Fruit fly (Drosophila melanogaster) whole organism, embryonic: ENCODE data around the gene Acp29AB.

Source experiments
- Asciz ChIP-seq: fragments of 200-800 bp; sonication (Bioruptor generic); optimal IDR thresholded peaks from 2 replicates; lab custom pipeline; 2017; ENCODE audit warnings: missing biosample characterization, mild to moderate bottlenecking, missing genetic modification characterization, missing genetic modification reagents
- CG10147 ChIP-seq: fragments of 200-800 bp; sonication (Bioruptor generic); optimal IDR thresholded peaks from 2 replicates; lab custom pipeline; 2019; ENCODE audit warnings: missing biosample characterization, mild to moderate bottlenecking, missing genetic modification characterization, moderate library complexity
- CG1024 ChIP-seq: fragments of 200-800 bp; sonication (Bioruptor generic); IDR thresholded peaks from 2 replicates; pipeline ENCODE4 v1.3.6; 2022; ENCODE audit warnings: missing biosample characterization, missing genetic modification characterization
- CG10543 ChIP-seq: fragments of 200-800 bp; sonication (Bioruptor generic); optimal IDR thresholded peaks from 3 replicates; lab custom pipeline; 2017; ENCODE audit warnings: missing biosample characterization, mild to moderate bottlenecking, missing genetic modification characterization, moderate library complexity
- CG11085 ChIP-seq: fragments of 200-800 bp; sonication (Bioruptor generic); IDR thresholded peaks from 2 replicates; pipeline ENCODE4 v1.3.6; 2022; ENCODE audit warnings: missing biosample characterization, missing genetic modification characterization
- CG11504 ChIP-seq: fragments of 200-800 bp; sonication (Bioruptor generic); optimal IDR thresholded peaks from 3 replicates; lab custom pipeline; 2019; ENCODE audit warnings: missing biosample characterization, mild to moderate bottlenecking, missing genetic modification characterization, moderate library complexity
- CG11695 ChIP-seq: fragments of 200-800 bp; sonication (Bioruptor generic); IDR thresholded peaks from 3 replicates; pipeline ENCODE4 v1.3.6; 2022; ENCODE audit warnings: missing biosample characterization, missing genetic modification characterization
- CG13296 ChIP-seq: fragments of 200-800 bp; sonication (Bioruptor generic); optimal IDR thresholded peaks from 3 replicates; lab custom pipeline; 2018; ENCODE audit warnings: missing biosample characterization, mild to moderate bottlenecking, missing genetic modification characterization
- CG13775 ChIP-seq: fragments of 200-800 bp; sonication (Bioruptor generic); optimal IDR thresholded peaks from 3 replicates; lab custom pipeline; 2017; ENCODE audit warnings: missing biosample characterization, mild to moderate bottlenecking, missing genetic modification characterization
- CG14965 ChIP-seq: fragments of 200-800 bp; sonication (Bioruptor generic); optimal IDR thresholded peaks from 2 replicates; lab custom pipeline; 2016; ENCODE audit warnings: missing biosample characterization, missing genetic modification characterization, borderline replicate concordance
- CG15696 ChIP-seq: fragments of 200-800 bp; sonication (Bioruptor generic); optimal IDR thresholded peaks from 2 replicates; lab custom pipeline; 2019; ENCODE audit warnings: missing biosample characterization, mild to moderate bottlenecking, missing genetic modification characterization, moderate library complexity
- CG17612 ChIP-seq: fragments of 200-800 bp; sonication (Bioruptor generic); IDR thresholded peaks from 2 replicates; pipeline ENCODE4 v1.3.6; 2022; ENCODE audit warnings: missing biosample characterization, missing genetic modification characterization
- CG18764 ChIP-seq: fragments of 200-800 bp; sonication (Bioruptor generic); optimal IDR thresholded peaks from 3 replicates; lab custom pipeline; 2016; ENCODE audit warnings: missing biosample characterization, missing genetic modification characterization
- CG30020 ChIP-seq: fragments of 200-800 bp; optimal IDR thresholded peaks from 2 replicates; lab custom pipeline; 2019; ENCODE audit warnings: missing biosample characterization, mild to moderate bottlenecking, missing genetic modification characterization, moderate library complexity
- CG31441 ChIP-seq: fragments of 200-800 bp; sonication (Bioruptor generic); IDR thresholded peaks from 2 replicates; pipeline ENCODE4 v1.3.6; 2022; ENCODE audit warnings: missing biosample characterization, missing genetic modification characterization
- CG34224 ChIP-seq: fragments of 200-800 bp; sonication (Bioruptor generic); IDR thresholded peaks from 3 replicates; pipeline ENCODE4 v1.3.6; 2022; ENCODE audit warnings: missing biosample characterization, missing genetic modification characterization; ENCODE audit not compliant: partially characterized antibody
- CG4617 ChIP-seq: fragments of 200-800 bp; sonication (Bioruptor generic); optimal IDR thresholded peaks from 3 replicates; lab custom pipeline; 2016; ENCODE audit warnings: missing biosample characterization, missing genetic modification characterization, borderline replicate concordance
- CG6683 ChIP-seq: fragments of 200-800 bp; sonication (Bioruptor generic); optimal IDR thresholded peaks from 2 replicates; lab custom pipeline; 2017; ENCODE audit warnings: missing biosample characterization, mild to moderate bottlenecking, missing genetic modification characterization, missing genetic modification reagents
- CG7928 ChIP-seq: fragments of 200-800 bp; sonication (Bioruptor generic); optimal IDR thresholded peaks from 2 replicates; lab custom pipeline; 2017; ENCODE audit warnings: missing biosample characterization, mild to moderate bottlenecking, missing genetic modification characterization
- Chrac-16 ChIP-seq: fragments of 200-800 bp; sonication (Bioruptor generic); optimal IDR thresholded peaks from 3 replicates; lab custom pipeline; 2016; ENCODE audit warnings: missing biosample characterization, missing genetic modification characterization
- CkIIα-i1 ChIP-seq: fragments of 200-800 bp; sonication (Bioruptor generic); IDR thresholded peaks from 2 replicates; pipeline ENCODE4 v1.3.6; 2022; ENCODE audit warnings: missing biosample characterization, missing genetic modification characterization
- Dbx ChIP-seq: fragments of 200-800 bp; sonication (Bioruptor generic); IDR thresholded peaks from 3 replicates; pipeline ENCODE4 v1.3.6; 2022; ENCODE audit warnings: missing biosample characterization, missing genetic modification characterization
- Dref ChIP-seq: fragments of 200-800 bp; sonication (Bioruptor generic); IDR thresholded peaks from 2 replicates; pipeline ENCODE4 v1.3.6; 2022; ENCODE audit warnings: missing biosample characterization, missing genetic modification characterization
- Hr51 ChIP-seq, 2 experiments: fragments of 200-800 bp; sonication (Bioruptor generic); optimal IDR thresholded peaks; 2 replicates in 1 of 2; 3 replicates in 1 of 2; lab custom pipeline; 2016 to 2018; ENCODE audit warnings: missing biosample characterization in 2 of 2, missing genetic modification characterization in 2 of 2, mild to moderate bottlenecking in 1 of 2, moderate library complexity in 1 of 2
- MTF-1 ChIP-seq: fragments of 200-800 bp; sonication (Bioruptor generic); optimal IDR thresholded peaks from 2 replicates; lab custom pipeline; 2018; ENCODE audit warnings: missing biosample characterization, mild to moderate bottlenecking, missing genetic modification characterization, borderline replicate concordance
- Max ChIP-seq: fragments of 200-800 bp; sonication (Bioruptor generic); optimal IDR thresholded peaks from 2 replicates; lab custom pipeline; 2016; ENCODE audit warnings: missing biosample characterization, mild to moderate bottlenecking, missing genetic modification characterization
- Poxn ChIP-seq: fragments of 200-800 bp; sonication (Bioruptor generic); IDR thresholded peaks from 2 replicates; pipeline ENCODE4 v1.3.6; 2022; ENCODE audit warnings: missing biosample characterization, missing genetic modification characterization
- Xrp1 ChIP-seq: fragments of 200-800 bp; sonication (Bioruptor generic); IDR thresholded peaks from 2 replicates; pipeline ENCODE4 v1.3.6; 2022; ENCODE audit warnings: missing biosample characterization, missing genetic modification characterization
- YL-1 ChIP-seq: fragments of 200-800 bp; sonication (Bioruptor generic); optimal IDR thresholded peaks from 3 replicates; lab custom pipeline; 2017; ENCODE audit warnings: missing biosample characterization, mild to moderate bottlenecking, missing genetic modification characterization
- ab ChIP-seq: fragments of 200-800 bp; sonication (Bioruptor generic); optimal IDR thresholded peaks from 2 replicates; lab custom pipeline; 2016; ENCODE audit warnings: missing biosample characterization, missing genetic modification characterization
- chm ChIP-seq: fragments of 200-800 bp; sonication (Bioruptor generic); IDR thresholded peaks from 2 replicates; pipeline ENCODE4 v1.3.6; 2022; ENCODE audit warnings: missing biosample characterization, missing genetic modification characterization
- corto ChIP-seq: fragments of 200-800 bp; sonication (Bioruptor generic); optimal IDR thresholded peaks from 2 replicates; lab custom pipeline; 2016; ENCODE audit warnings: missing biosample characterization, mild to moderate bottlenecking, missing genetic modification characterization, moderate library complexity
- dmrt11E ChIP-seq: fragments of 200-800 bp; sonication (Bioruptor generic); optimal IDR thresholded peaks from 3 replicates; lab custom pipeline; 2018; ENCODE audit warnings: missing biosample characterization, mild to moderate bottlenecking, missing genetic modification characterization, moderate library complexity
- dmrt99B ChIP-seq: fragments of 200-800 bp; sonication (Bioruptor generic); optimal IDR thresholded peaks from 2 replicates; lab custom pipeline; 2018; ENCODE audit warnings: missing biosample characterization, mild to moderate bottlenecking, missing genetic modification characterization, moderate library complexity
- h ChIP-seq: fragments of >200 bp; optimal IDR thresholded peaks from 2 replicates; lab custom pipeline; 2017
- insv ChIP-seq, 2 experiments: fragments of 200-800 bp; sonication (Bioruptor generic); optimal IDR thresholded peaks; 3 replicates each; lab custom pipeline; 2016 to 2018; ENCODE audit warnings: missing biosample characterization in 2 of 2, missing genetic modification characterization in 2 of 2
- inv ChIP-seq: fragments of 200-800 bp; sonication (Bioruptor generic); IDR thresholded peaks from 2 replicates; pipeline ENCODE4 v1.3.6; 2022; ENCODE audit warnings: missing biosample characterization, missing genetic modification characterization; ENCODE audit not compliant: partially characterized antibody
- jigr1 ChIP-seq: fragments of 200-800 bp; sonication (Bioruptor generic); IDR thresholded peaks from 3 replicates; pipeline ENCODE4 v1.3.6; 2022; ENCODE audit warnings: missing biosample characterization, missing genetic modification characterization
- kay ChIP-seq: fragments of 200-800 bp; sonication (Bioruptor generic); optimal IDR thresholded peaks from 2 replicates; lab custom pipeline; 2016; ENCODE audit warnings: missing biosample characterization, missing genetic modification characterization
- lmd ChIP-seq: fragments of 200-800 bp; sonication (Bioruptor generic); IDR thresholded peaks from 2 replicates; pipeline ENCODE4 v1.3.6; 2022; ENCODE audit warnings: missing biosample characterization, missing genetic modification characterization
- nmo ChIP-seq: fragments of 200-800 bp; sonication (Bioruptor generic); optimal IDR thresholded peaks from 2 replicates; lab custom pipeline; 2018; ENCODE audit warnings: missing biosample characterization, mild to moderate bottlenecking, missing genetic modification characterization, moderate library complexity
- pita ChIP-seq: fragments of 200-800 bp; sonication (Bioruptor generic); optimal IDR thresholded peaks from 2 replicates; lab custom pipeline; 2017; ENCODE audit warnings: missing biosample characterization, mild to moderate bottlenecking, missing genetic modification characterization
- pzg ChIP-seq: fragments of 200-800 bp; sonication (Bioruptor generic); optimal IDR thresholded peaks from 3 replicates; lab custom pipeline; 2018; ENCODE audit warnings: missing biosample characterization, mild to moderate bottlenecking, missing genetic modification characterization, moderate library complexity
- sens ChIP-seq: fragments of 200-800 bp; sonication (Bioruptor generic); peaks from one replicate; lab custom pipeline; 2016; ENCODE audit warnings: missing biosample characterization, missing genetic modification characterization
- sr ChIP-seq: fragments of 200-800 bp; sonication (Bioruptor generic); IDR thresholded peaks from 3 replicates; pipeline ENCODE4 v1.3.6; 2022; ENCODE audit warnings: missing biosample characterization, missing genetic modification characterization
- unpg ChIP-seq: fragments of 200-800 bp; sonication (Bioruptor generic); optimal IDR thresholded peaks from 3 replicates; lab custom pipeline; 2018; ENCODE audit warnings: missing biosample characterization, mild to moderate bottlenecking, missing genetic modification characterization, moderate library complexity
- wor ChIP-seq: fragments of 200-800 bp; sonication (Bioruptor generic); IDR thresholded peaks from 2 replicates; pipeline ENCODE4 v1.3.6; 2022; ENCODE audit warnings: missing biosample characterization, missing genetic modification characterization
- yki ChIP-seq: fragments of >200 bp; optimal IDR thresholded peaks from 3 replicates; lab custom pipeline; 2018
- zen2 ChIP-seq: fragments of 200-800 bp; sonication (Bioruptor generic); IDR thresholded peaks from 3 replicates; pipeline ENCODE4 v1.3.6; 2022; ENCODE audit warnings: missing biosample characterization, missing genetic modification characterization; ENCODE audit not compliant: partially characterized antibody

Acp29AB gene

DNA sequence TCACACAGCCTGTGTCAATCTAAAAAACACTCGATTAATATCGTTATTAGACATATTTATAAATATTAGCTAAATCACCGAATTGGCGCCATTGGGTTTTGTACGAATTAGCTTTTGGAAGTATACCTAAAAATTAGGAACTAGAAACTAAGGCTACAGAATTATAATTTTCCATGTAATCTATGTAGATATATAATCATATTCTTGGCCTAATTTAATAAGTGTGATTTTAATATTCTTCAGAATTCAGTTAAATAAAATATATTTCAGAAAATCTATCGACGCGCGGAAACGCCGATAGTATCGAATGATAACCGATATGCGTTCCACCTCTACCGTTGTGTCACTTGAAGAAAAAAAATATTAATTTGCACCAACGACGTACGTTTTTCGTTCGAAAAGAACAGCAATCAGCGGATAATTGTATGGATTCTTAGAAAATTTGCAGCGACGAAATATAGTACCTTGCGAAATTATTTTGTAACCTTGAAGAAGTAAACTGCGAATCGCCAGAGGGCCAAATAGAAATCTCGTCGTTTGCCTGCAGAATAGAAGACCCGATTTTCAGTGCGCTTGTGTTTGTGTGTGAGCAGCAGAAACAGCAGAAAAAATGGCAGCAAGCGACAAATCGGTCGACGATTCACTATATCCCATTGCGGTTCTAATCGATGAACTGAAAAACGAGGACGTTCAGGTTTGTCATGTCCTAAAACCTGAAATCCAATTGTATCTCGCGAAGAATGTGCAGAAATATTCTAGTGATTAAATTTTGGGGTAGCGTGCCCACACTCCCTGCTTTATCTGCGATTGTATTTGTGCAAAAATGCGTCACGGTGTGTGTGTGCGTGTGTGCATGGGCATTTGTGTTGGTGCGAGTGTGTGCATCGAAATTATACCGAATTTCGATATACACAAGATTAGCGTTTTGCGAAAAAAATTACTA lies 27.1 kb downstream of the Acp29AB start, which contains the start of gene Pp2A-29B (continued):
- TF ChIP-seq lmd (no peak; the same call in 1 of the 2 replicates), insv (GFP tag; optimal IDR thresholded peaks at IDR 0.05; lab: Kevin White, UChicago) (peak in 1 of 2 experiments; percentile 25), dmrt11E (tag; lab: Kevin White, UChicago) (peak; percentile 46), YL-1 (GFP tag; lab: Kevin White, UChicago) (peak; percentile 65), CG11695 (GFP tag; lab: Robert Waterston, UW) (no peak), Max (GFP tag; lab: Kevin White, UChicago) (peak; percentile 23), CkIIα-i1 (GFP tag; lab: Robert Waterston, UW) (no peak), CG1024 (GFP tag; lab: Robert Waterston, UW) (no peak), zen2 (GFP tag; lab: Robert Waterston, UW) (peak; percentile 98), CG4617 (GFP tag; lab: Kevin White, UChicago) (peak; percentile 69), CG13296 (GFP tag; lab: Kevin White, UChicago) (no peak), CG7928 (no peak), unpg (GFP tag; lab: Kevin White, UChicago) (no peak), Asciz (GFP tag; lab: Kevin White, UChicago) (no peak), Dbx (peak; percentile 69), yki (lab: Kevin White, UChicago) (no peak), Poxn (GFP tag; lab: Robert Waterston, UW) (no peak), pita (GFP tag; lab: Kevin White, UChicago) (no peak), nmo (GFP tag; lab: Kevin White, UChicago) (peak; percentile 78), MTF-1 (GFP tag; lab: Kevin White, UChicago) (no peak), CG31441 (GFP tag; lab: Robert Waterston, UW) (peak; percentile 73; the same call in 1 of the 2 replicates), CG11504 (peak; percentile 56), CG15696 (tag; lab: Kevin White, UChicago) (peak; percentile 35), pzg (GFP tag; lab: Kevin White, UChicago) (peak; percentile 64), CG14965 (GFP tag; lab: Kevin White, UChicago) (no peak), Chrac-16 (no peak), Hr51 (GFP tag; optimal IDR thresholded peaks at IDR 0.05; lab: Kevin White, UChicago) (no peak), ab (GFP tag; lab: Kevin White, UChicago) (no peak), kay (GFP tag; lab: Kevin White, UChicago) (no peak), CG6683 (GFP tag; lab: Kevin White, UChicago) (no peak), CG10147 (GFP tag; lab: Kevin White, UChicago) (no peak), CG13775 (GFP tag; lab: Kevin White, UChicago) (peak; percentile 40), Xrp1 (no peak), sens (peak; percentile 37), Dref (GFP tag; lab: Robert Waterston, UW) (peak; percentile 57), chm (GFP tag; lab: Robert Waterston, UW) (no peak), CG10543 (peak; percentile 52), h (lab: Kevin White, UChicago) (no peak), CG34224 (GFP tag; lab: Robert Waterston, UW) (peak; percentile 97), wor (GFP tag; lab: Robert Waterston, UW) (no peak), CG11085 (GFP tag; lab: Robert Waterston, UW) (no peak), CG18764 (GFP tag; lab: Kevin White, UChicago) (no peak), inv (GFP tag; lab: Robert Waterston, UW) (peak; percentile 100), dmrt99B (no peak), jigr1 (GFP tag; lab: Robert Waterston, UW) (no peak), corto (GFP tag; lab: Kevin White, UChicago) (no peak), CG17612 (GFP tag; lab: Robert Waterston, UW) (no peak), sr (no peak), CG30020 (tag; lab: Kevin White, UChicago) (peak; percentile 71)
